Worm (Caenorhabditis elegans): ENCODE data around the gene kbp-2.

kbp-2 gene

ce11 chrIII:4918906-4919305 is 15.2 kb upstream of the kbp-2 start:
- TF ChIP-seq zag-1 (tag; optimal IDR thresholded peaks at IDR 0.05) (no peak), nhr-129 (tag; optimal IDR thresholded peaks at IDR 0.05) (no peak), gmeb-1 (tag; optimal IDR thresholded peaks at IDR 0.05) (no peak), elt-3 (tag; optimal IDR thresholded peaks at IDR 0.05) (no peak), peb-1 (tag; optimal IDR thresholded peaks at IDR 0.05) (no peak), nhr-77 (tag; optimal IDR thresholded peaks at IDR 0.05) (no peak)

- TF ChIP-seq ztf-11 (tag; optimal IDR thresholded peaks at IDR 0.05) (no peak), lin-13 (GFP tag; optimal IDR thresholded peaks at IDR 0.05) (peak; percentile 46), nhr-25 (tag; optimal IDR thresholded peaks at IDR 0.05) (peak; percentile 16), sem-4 (tag; optimal IDR thresholded peaks at IDR 0.05) (no peak), nhr-6 (tag; optimal IDR thresholded peaks at IDR 0.05) (no peak), R02D3.7 (tag; optimal IDR thresholded peaks at IDR 0.05) (no peak), nhr-237 (tag; optimal IDR thresholded peaks at IDR 0.05) (no peak), ztf-1 (GFP tag; conservative IDR thresholded peaks at IDR 0.05) (no peak), crh-2 (tag; optimal IDR thresholded peaks at IDR 0.05) (peak; percentile 45), nhr-23 (tag; optimal IDR thresholded peaks at IDR 0.05) (no peak), mbf-1 (tag; optimal IDR thresholded peaks at IDR 0.05) (no peak), ztf-4 (tag; optimal IDR thresholded peaks at IDR 0.05) (no peak), gmeb-1 (tag; optimal IDR thresholded peaks at IDR 0.05) (peak; percentile 89), alr-1 (tag; optimal IDR thresholded peaks at IDR 0.05) (no peak), lsy-2 (tag; optimal IDR thresholded peaks at IDR 0.05) (peak; percentile 14 to 75), lin-11 (tag; optimal IDR thresholded peaks at IDR 0.05) (peak; percentile 1), nhr-11 (tag; optimal IDR thresholded peaks at IDR 0.05) (no peak), nhr-12 (tag; optimal IDR thresholded peaks at IDR 0.05) (no peak), C34F6.9 (tag; optimal IDR thresholded peaks at IDR 0.05) (peak; percentile 64), nhr-21 (tag; optimal IDR thresholded peaks at IDR 0.05) (peak; percentile 3), elt-1 (tag; optimal IDR thresholded peaks at IDR 0.05) (no peak), sma-3 (GFP tag; optimal IDR thresholded peaks at IDR 0.05) (peak; percentile 18), mdl-1 (tag; optimal IDR thresholded peaks at IDR 0.05) (no peak), egl-27 (tag; optimal IDR thresholded peaks at IDR 0.05) (no peak), ceh-82 (tag; optimal IDR thresholded peaks at IDR 0.05) (no peak), snpc-4 (tag; optimal IDR thresholded peaks at IDR 0.05) (peak; percentile 13), dmd-4 (tag; optimal IDR thresholded peaks at IDR 0.05) (no peak), sma-9 (GFP tag; optimal IDR thresholded peaks at IDR 0.05) (peak; percentile 13), sma-9 (tag; optimal IDR thresholded peaks at IDR 0.05) (no peak), skn-1 (tag; optimal IDR thresholded peaks at IDR 0.05) (no peak), nhr-129 (tag; optimal IDR thresholded peaks at IDR 0.05) (peak; percentile 55), unc-39 (tag; optimal IDR thresholded peaks at IDR 0.05) (no peak), Y55F3AM.14 (GFP tag; optimal IDR thresholded peaks at IDR 0.05) (no peak), mab-5 (tag; optimal IDR thresholded peaks at IDR 0.05) (no peak), fos-1 (tag; optimal IDR thresholded peaks at IDR 0.05) (peak; percentile 29), ama-1 (optimal IDR thresholded peaks at IDR 0.05) (peak; percentile 44), F13H6.1 (tag; optimal IDR thresholded peaks at IDR 0.05) (peak; percentile 29), nhr-77 (tag; optimal IDR thresholded peaks at IDR 0.05) (no peak), nhr-10 (tag; optimal IDR thresholded peaks at IDR 0.05) (no peak), lin-39 (tag; optimal IDR thresholded peaks at IDR 0.05) (no peak), aly-2 (tag; optimal IDR thresholded peaks at IDR 0.05) (no peak), unc-62 (GFP tag; optimal IDR thresholded peaks at IDR 0.05) (no peak), peb-1 (tag; optimal IDR thresholded peaks at IDR 0.05) (no peak), blmp-1 (tag; optimal IDR thresholded peaks at IDR 0.05; ENCODE audit: insufficient read depth) (peak; percentile 18), zag-1 (tag; optimal IDR thresholded peaks at IDR 0.05) (no peak), ceh-16 (tag; optimal IDR thresholded peaks at IDR 0.05) (no peak), elt-3 (tag; optimal IDR thresholded peaks at IDR 0.05) (no peak), ZK546.5 (tag; optimal IDR thresholded peaks at IDR 0.05) (no peak), unc-55 (GFP tag; optimal IDR thresholded peaks at IDR 0.05) (peak; percentile 90)
Observed at ce11 chrIII:4917960-4918712, 14.5 kb upstream of the kbp-2 start, which contains the start of gene rpb-8. rpb-8 (minus strand) TSS chrIII:4918008.
